Worm (Caenorhabditis elegans) whole organism, L3 larva: ENCODE data around the gene C01F1.6.

ENCODE experiments used
- R02D3.7 ChIP-seq: fragments of 150-350 bp; optimal IDR thresholded peaks from 2 replicates; lab custom pipeline; 2014; ENCODE audit warnings: missing biosample characterization, missing genetic modification characterization
- ceh-82 ChIP-seq: fragments of 150-350 bp; optimal IDR thresholded peaks from 2 replicates; lab custom pipeline; 2014; ENCODE audit warnings: missing biosample characterization, missing genetic modification characterization
- elt-1 ChIP-seq: fragments of 150-350 bp; optimal IDR thresholded peaks from 2 replicates; lab custom pipeline; 2014; ENCODE audit warnings: missing biosample characterization, missing genetic modification characterization
- elt-3 ChIP-seq, 3 experiments: fragments of 150-350 bp in 1 of 3; sonication (generic microtip) in 2 of 3; optimal IDR thresholded peaks; 2 replicates in 2 of 3; 4 replicates in 1 of 3; lab custom pipeline; 2014 to 2017; ENCODE audit warnings: missing biosample characterization in 3 of 3, missing genetic modification characterization in 3 of 3
- eor-1 ChIP-seq, 2 experiments: fragments of 150-350 bp; optimal IDR thresholded peaks; 2 replicates each; lab custom pipeline; 2014 to 2018; ENCODE audit warnings: missing biosample characterization in 2 of 2, missing genetic modification characterization in 2 of 2
- fkh-10 ChIP-seq: sonication (generic microtip); optimal IDR thresholded peaks from 2 replicates; lab custom pipeline; 2017; ENCODE audit warnings: missing biosample characterization, missing genetic modification reagents, missing genetic modification characterization
- fos-1 ChIP-seq: fragments of 150-350 bp; optimal IDR thresholded peaks from 2 replicates; lab custom pipeline; 2014; ENCODE audit warnings: missing biosample characterization, missing genetic modification characterization
- nhr-11 ChIP-seq: fragments of 150-350 bp; optimal IDR thresholded peaks from 2 replicates; lab custom pipeline; 2014; ENCODE audit warnings: missing biosample characterization, missing genetic modification characterization
- nhr-12 ChIP-seq: fragments of 150-350 bp; optimal IDR thresholded peaks from 2 replicates; lab custom pipeline; 2014; ENCODE audit warnings: missing biosample characterization, missing genetic modification characterization
- nhr-23 ChIP-seq: fragments of 150-350 bp; optimal IDR thresholded peaks from 2 replicates; lab custom pipeline; 2014; ENCODE audit warnings: missing biosample characterization, missing genetic modification reagents, missing genetic modification characterization
- pha-4 ChIP-seq: fragments of 150-350 bp; optimal IDR thresholded peaks from 2 replicates; lab custom pipeline; 2014; ENCODE audit warnings: missing biosample characterization, missing genetic modification reagents, missing genetic modification characterization
- ztf-11 ChIP-seq: fragments of 150-350 bp; optimal IDR thresholded peaks from 2 replicates; lab custom pipeline; 2014; ENCODE audit warnings: missing biosample characterization, missing genetic modification characterization
- ztf-4 ChIP-seq: fragments of 150-350 bp; optimal IDR thresholded peaks from 2 replicates; lab custom pipeline; 2014; ENCODE audit warnings: missing biosample characterization, missing genetic modification characterization

ce11 chrII:4286921-4287320 lies 1.1 kb downstream of the C01F1.6 start:
- no peak for TF ChIP-seq pha-4 (tag; lab: Kevin White, UChicago)
- no peak for TF ChIP-seq nhr-12 (tag; lab: Kevin White, UChicago)
- TF ChIP-seq ztf-4 (tag; lab: Kevin White, UChicago), result no peak
- no peak for TF ChIP-seq nhr-11 (tag; lab: Kevin White, UChicago)
- no peak for TF ChIP-seq elt-1 (tag; lab: Kevin White, UChicago)
- TF ChIP-seq nhr-23, result no peak
- TF ChIP-seq fkh-10 (GFP tag; lab: Kevin White, UChicago), result no peak
- TF ChIP-seq eor-1 (tag; optimal IDR thresholded peaks at IDR 0.05; lab: Kevin White, UChicago), result no peak
- TF ChIP-seq R02D3.7 (tag; lab: Kevin White, UChicago), result no peak
- no peak for TF ChIP-seq fos-1 (tag; lab: Kevin White, UChicago)
- TF ChIP-seq ceh-82 (tag; lab: Kevin White, UChicago), result no peak
- TF ChIP-seq ztf-11, result no peak
- no peak for TF ChIP-seq elt-3 (tag; optimal IDR thresholded peaks at IDR 0.05; lab: Kevin White, UChicago)
